Worm (Caenorhabditis elegans) whole organism, L3 larva: Measurements from ENCODE around the gene far-5.

Experiments used
- R02D3.7 ChIP-seq: fragments of 150-350 bp; optimal IDR thresholded peaks from 2 replicates; lab custom pipeline; 2014; ENCODE audit warnings: missing biosample characterization, missing genetic modification characterization
- ceh-28 ChIP-seq: fragments of 150-350 bp; optimal IDR thresholded peaks from 2 replicates; lab custom pipeline; 2014; ENCODE audit warnings: missing biosample characterization, missing genetic modification reagents, missing genetic modification characterization
- egl-27 ChIP-seq: sonication (generic microtip); optimal IDR thresholded peaks from 4 replicates; lab custom pipeline; 2017; ENCODE audit warnings: missing biosample characterization, missing genetic modification reagents, missing genetic modification characterization
- elt-3 ChIP-seq, 3 experiments: fragments of 150-350 bp in 1 of 3; sonication (generic microtip) in 2 of 3; optimal IDR thresholded peaks; 2 replicates in 2 of 3; 4 replicates in 1 of 3; lab custom pipeline; 2014 to 2017; ENCODE audit warnings: missing biosample characterization in 3 of 3, missing genetic modification characterization in 3 of 3
- lin-39 ChIP-seq: fragments of 150-350 bp; optimal IDR thresholded peaks from 2 replicates; lab custom pipeline; 2018; ENCODE audit warnings: missing biosample characterization, missing genetic modification reagents, missing genetic modification characterization
- nhr-12 ChIP-seq: fragments of 150-350 bp; optimal IDR thresholded peaks from 2 replicates; lab custom pipeline; 2014; ENCODE audit warnings: missing biosample characterization, missing genetic modification characterization
- nhr-25 ChIP-seq: sonication (generic microtip); optimal IDR thresholded peaks from 2 replicates; lab custom pipeline; 2017; ENCODE audit warnings: missing biosample characterization, missing genetic modification characterization
- nhr-28 ChIP-seq: fragments of 150-350 bp; optimal IDR thresholded peaks from 2 replicates; lab custom pipeline; 2014; ENCODE audit warnings: missing biosample characterization, missing genetic modification characterization
- skn-1 ChIP-seq: fragments of 150-350 bp; optimal IDR thresholded peaks from 2 replicates; lab custom pipeline; 2014; ENCODE audit warnings: missing biosample characterization, missing genetic modification characterization
- unc-62 ChIP-seq: fragments of 150-350 bp; sonication (generic microtip); optimal IDR thresholded peaks from 4 replicates; lab custom pipeline; 2014; ENCODE audit warnings: missing biosample characterization, missing genetic modification reagents, missing genetic modification characterization

ce11 chrV:12995269-12995668 is at the start of gene far-5:
- TF ChIP-seq nhr-25 (tag; lab: Kevin White, UChicago) (no peak), R02D3.7 (no peak), skn-1 (no peak), nhr-28 (tag; lab: Kevin White, UChicago) (no peak), nhr-12 (tag; lab: Kevin White, UChicago) (no peak), lin-39 (tag; lab: Kevin White, UChicago) (no peak), elt-3 (tag; optimal IDR thresholded peaks at IDR 0.05; lab: Kevin White, UChicago) (no peak), unc-62 (no peak), ceh-28 (tag; lab: Kevin White, UChicago) (no peak), egl-27 (no peak)
